Worm (Caenorhabditis elegans) whole organism, early embryonic: ENCODE measurements around the gene ZK353.3.

Source experiments
- tbx-11 ChIP-seq: fragments of 200-800 bp; sonication (Bioruptor generic); IDR thresholded peaks from 2 replicates; pipeline ENCODE4 v1.3.6; 2022; ENCODE audit warnings: missing genetic modification characterization, missing compliant biosample characterization
- tra-4 ChIP-seq: sonication (generic microtip); optimal IDR thresholded peaks from 2 replicates; lab custom pipeline; 2017; ENCODE audit warnings: missing genetic modification characterization, missing compliant biosample characterization

ce11 chrIII:8375000-8375399 lies 20.8 kb upstream of the ZK353.3 start, which contains the start of gene met-2:
- no peak for TF ChIP-seq tra-4
- no peak for TF ChIP-seq tbx-11
